Worm (Caenorhabditis elegans) whole organism, L4/young adult: Measurements from ENCODE around the gene lbp-8.
A peak's percentile ranks its signal among the peaks of the same experiment; 100 is the strongest.

Experiments used
- W03F9.2 ChIP-seq: fragments of 150-350 bp; optimal IDR thresholded peaks from 2 replicates; lab custom pipeline; 2014; ENCODE audit warnings: missing biosample characterization, missing genetic modification characterization
- dao-5 ChIP-seq: sonication (generic microtip); optimal IDR thresholded peaks from 2 replicates; lab custom pipeline; 2016; ENCODE audit warnings: missing genotype, missing genetic modification characterization, moderate library complexity, missing compliant biosample characterization
- him-1 ChIP-seq: sonication (generic microtip); optimal IDR thresholded peaks from 2 replicates; lab custom pipeline; 2016; ENCODE audit warnings: missing genotype, missing genetic modification reagents, missing genetic modification characterization, missing compliant biosample characterization

The lbp-8 gene

DNA sequence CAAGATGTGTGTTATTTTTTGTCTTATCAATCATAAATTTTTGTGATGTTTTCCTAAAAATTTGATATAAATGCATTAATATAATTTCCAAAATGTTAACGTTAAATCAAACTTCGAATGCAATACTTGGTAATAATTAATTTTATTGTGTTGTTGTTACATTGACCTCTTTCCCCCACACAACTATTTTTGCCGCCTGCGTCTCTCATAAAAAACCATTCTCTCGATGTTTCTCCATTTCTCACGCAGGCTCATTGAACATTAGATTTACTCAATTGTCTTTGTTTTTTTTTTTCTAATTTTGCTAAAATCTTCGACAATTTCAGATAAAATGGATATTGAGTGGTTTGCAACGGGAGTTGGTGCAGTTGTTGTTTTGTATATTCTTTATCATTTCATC is 15.6 kb downstream of the lbp-8 start, which contains the start of gene stdh-1:
Gene stdh-1, plus strand, starts transcription at position 327 of the 400 bp plus-strand sequence.
- TF ChIP-seq W03F9.2 (tag; lab: Kevin White, UChicago): no peak

DNA sequence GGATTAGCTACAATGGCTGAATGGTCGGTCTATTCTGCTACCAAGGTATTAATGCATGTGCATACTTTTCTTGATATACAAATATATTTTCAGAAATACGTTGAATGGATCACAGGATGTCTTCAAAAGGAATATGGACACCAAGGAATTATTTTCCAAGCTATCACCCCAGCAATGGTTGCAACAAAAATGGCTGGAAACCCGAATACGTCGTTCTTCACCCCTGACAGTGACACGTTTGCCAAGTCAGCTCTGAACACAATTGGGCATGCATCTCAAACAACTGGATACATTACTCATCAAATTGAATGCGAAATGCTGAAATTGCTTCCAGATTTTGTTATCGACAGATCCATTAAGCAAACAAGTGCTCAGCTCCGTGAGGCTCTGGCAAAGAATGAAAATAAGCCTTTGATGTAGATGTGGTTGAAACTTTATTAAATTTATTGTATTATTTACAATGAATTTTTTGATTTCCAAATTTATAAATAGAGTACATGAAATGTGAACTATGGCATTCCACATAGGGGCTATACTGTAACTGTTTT is 17.1 kb downstream of the lbp-8 start:
- TF ChIP-seq dao-5: no peak
- TF ChIP-seq W03F9.2 (tag; lab: Kevin White, UChicago): no peak
- no peak for TF ChIP-seq him-1 (tag; lab: Kevin White, UChicago)

DNA sequence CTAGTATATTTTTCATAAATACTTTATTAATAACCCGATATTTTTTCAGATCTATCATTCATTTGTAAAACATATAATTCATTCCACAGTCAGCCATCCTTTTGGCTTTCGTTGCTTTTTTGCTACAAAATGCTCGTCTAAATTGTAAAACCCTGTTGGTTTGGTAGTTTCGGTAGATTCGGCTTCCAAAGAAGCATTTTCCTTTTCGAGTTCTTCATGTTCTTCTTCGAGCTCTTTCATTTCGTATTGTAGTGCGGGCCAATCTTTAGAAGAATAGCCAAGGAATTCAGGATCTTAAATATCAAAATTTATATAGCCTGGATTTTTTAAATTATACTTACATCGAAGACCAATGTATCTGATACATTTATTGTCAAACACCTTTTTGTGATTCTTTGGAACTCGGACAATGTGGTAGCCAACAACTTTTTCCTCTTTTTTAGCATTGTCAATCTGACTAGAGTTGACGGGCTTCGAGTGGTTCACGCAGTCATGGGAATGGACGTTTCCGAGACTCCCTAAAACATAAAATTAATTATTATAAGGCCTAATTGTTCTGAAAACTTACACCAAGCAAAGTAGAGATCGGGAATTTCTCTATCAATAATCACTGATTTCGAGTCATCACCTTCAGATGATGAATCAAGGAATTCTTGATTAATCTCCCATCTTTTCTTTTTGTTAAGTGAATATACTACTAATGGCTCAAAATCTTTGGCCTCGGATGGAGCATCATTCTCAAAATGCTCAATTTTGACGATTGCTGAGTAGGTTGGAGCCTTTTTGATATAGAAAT is 17.7 kb downstream of the lbp-8 start:
- no peak for TF ChIP-seq him-1 (tag; lab: Kevin White, UChicago)
- no peak for TF ChIP-seq W03F9.2 (tag; lab: Kevin White, UChicago)
- no peak for TF ChIP-seq dao-5

DNA sequence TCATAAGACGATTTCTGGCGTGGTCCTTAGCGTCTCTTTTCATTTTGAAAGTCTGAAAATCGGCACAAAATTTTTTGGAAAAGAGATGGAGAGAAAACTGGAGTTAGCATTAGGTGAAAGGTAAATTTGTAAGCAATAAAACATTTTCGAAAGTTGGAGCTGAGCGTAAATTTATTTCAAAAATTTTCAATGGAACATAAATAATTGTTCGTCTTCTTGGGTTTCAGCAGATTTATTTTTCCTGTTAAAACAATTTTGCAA is 18.3 kb downstream of the lbp-8 start, which contains the start of gene C06B3.6:
Gene C06B3.6, minus strand, starts transcription at position 52 of the 261 bp plus-strand sequence.
- no peak for TF ChIP-seq him-1 (tag; lab: Kevin White, UChicago)
- no peak for TF ChIP-seq dao-5
- TF ChIP-seq W03F9.2 (tag; lab: Kevin White, UChicago): no peak

DNA sequence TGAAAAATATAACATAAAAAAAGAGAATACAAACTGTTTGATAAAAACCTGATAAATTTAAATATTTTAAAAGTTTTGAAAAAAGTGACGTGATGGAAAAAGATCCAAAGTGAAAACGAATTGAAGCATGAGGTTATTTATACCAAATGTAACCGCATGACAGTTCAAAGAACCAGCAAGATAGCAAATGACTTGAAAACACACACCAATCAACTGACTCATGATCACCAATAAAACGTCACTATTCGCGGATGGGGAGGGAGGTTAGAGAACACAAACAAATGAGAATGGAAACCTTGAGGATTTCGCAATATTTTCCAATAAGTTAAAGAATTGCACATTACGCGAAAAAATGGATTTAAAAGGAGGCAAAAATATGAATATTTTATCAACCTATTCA is 18.8 kb downstream of the lbp-8 start, which contains the start of gene C06B3.7:
Gene C06B3.7, plus strand, starts transcription at position 287 of the 400 bp plus-strand sequence.
- TF ChIP-seq W03F9.2 (tag; lab: Kevin White, UChicago) (peak; percentile 73), dao-5 (no peak), him-1 (tag; lab: Kevin White, UChicago) (no peak)

DNA sequence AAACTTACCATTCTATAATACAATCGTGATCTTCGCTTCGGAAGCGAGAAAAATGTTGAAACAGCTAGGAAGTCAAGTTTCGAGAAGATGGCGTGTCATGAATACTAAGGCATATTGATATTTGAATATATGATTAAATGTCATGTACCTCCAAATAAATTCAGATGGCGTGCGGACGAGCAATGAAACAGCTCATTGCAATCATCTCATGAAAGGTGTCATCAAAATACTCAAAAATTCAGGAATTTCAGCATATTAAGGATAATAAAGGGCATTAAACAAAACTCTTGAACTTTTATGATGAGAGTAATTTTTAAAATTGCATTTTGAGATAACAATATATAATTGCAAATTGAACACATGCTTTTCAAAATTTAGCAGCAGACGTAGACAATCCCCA is 24.8 kb downstream of the lbp-8 start, which contains the start of gene gcy-32:
Gene gcy-32, minus strand, starts transcription at position 101 of the 400 bp plus-strand sequence.
- TF ChIP-seq W03F9.2 (tag; lab: Kevin White, UChicago): no peak
- no peak for TF ChIP-seq dao-5
- no peak for TF ChIP-seq him-1 (tag; lab: Kevin White, UChicago)

DNA sequence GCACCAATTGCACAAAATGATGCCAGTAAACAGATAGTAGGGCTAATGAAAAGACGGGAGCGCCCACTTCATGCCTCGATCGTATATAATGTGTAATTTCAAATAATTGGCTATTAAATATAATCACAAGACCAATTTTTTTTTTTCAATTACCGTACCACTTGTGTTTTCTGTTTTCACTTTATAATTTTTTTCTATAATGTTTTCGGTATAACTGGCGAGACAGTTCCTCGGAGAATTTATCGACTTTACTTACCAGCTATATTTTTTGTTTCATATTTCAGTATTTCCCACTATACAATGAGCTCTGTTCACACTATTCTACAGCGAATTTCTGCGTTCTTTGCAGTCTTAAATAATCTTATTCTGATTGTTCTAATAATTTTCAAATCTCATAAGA is 25.6 kb downstream of the lbp-8 start, which contains the start of gene str-252:
Gene str-252, plus strand, starts transcription at position 301 of the 400 bp plus-strand sequence.
- TF ChIP-seq W03F9.2 (tag; lab: Kevin White, UChicago): no peak
- TF ChIP-seq dao-5: no peak
- no peak for TF ChIP-seq him-1 (tag; lab: Kevin White, UChicago)

DNA sequence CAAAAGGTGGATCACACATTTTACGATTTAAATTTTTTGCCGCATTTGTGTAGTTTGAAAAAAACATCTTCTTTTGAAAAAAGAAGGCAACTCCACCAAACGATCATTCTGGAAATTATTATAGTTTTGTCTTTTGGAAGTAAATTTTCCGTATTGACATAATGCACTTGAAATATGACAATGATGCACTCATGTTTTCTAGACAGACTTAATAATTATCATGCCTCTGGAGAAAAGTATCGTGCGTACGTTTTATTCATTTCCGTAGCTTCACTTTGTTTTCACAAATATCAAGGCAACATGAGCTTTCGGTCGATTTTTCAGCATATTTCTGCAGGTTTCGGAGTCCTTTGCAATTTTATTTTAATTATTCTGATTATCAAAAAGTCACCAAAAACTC is 27.8 kb downstream of the lbp-8 start, which contains the start of gene str-250:
Gene str-250, plus strand, starts transcription at position 301 of the 400 bp plus-strand sequence.
- TF ChIP-seq him-1 (tag; lab: Kevin White, UChicago): no peak
- TF ChIP-seq dao-5: no peak
- no peak for TF ChIP-seq W03F9.2 (tag; lab: Kevin White, UChicago)

DNA sequence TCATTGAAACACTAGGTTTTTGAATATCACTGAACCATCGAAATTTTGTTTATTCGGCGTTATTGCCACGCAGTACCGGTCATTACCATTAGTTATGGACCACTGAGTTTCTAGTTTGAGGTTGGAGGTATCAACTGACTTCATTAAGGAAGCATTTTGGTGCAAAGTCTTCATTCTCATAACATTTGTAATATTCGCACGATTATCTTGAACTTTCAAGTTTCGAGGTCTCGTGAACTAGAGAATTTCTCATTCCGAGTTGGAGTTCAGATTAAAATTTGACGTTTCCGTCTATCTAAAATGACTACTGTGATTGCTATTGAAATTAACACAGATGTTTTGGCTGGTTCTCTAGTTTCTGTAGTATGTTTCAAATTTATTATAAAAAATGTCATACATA is 30.2 kb downstream of the lbp-8 start, which contains the start of gene srx-42:
Gene srx-42, plus strand, starts transcription at position 301 of the 400 bp plus-strand sequence.
- TF ChIP-seq him-1 (tag; lab: Kevin White, UChicago): no peak
- no peak for TF ChIP-seq dao-5
- no peak for TF ChIP-seq W03F9.2 (tag; lab: Kevin White, UChicago)

DNA sequence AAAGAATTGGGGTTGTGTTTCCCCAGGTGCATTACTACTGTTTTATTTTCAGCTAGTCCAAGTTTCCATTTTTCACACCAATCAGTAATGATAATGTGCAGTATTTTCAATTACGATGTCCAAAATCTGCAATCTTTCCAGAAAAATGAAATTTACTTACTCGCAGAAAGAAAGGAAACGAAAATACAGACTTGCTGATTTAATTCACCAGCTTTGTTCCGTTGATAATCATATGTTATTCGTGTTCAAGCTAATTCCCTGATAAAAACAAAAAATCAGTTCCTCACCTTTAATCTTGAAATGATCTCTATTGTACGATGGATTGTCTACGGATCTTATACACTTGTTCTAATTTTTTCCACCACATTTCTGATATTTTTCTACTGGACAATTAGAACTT is 33.3 kb downstream of the lbp-8 start, which contains the start of gene srxa-11:
Gene srxa-11, plus strand, starts transcription at position 301 of the 400 bp plus-strand sequence.
- TF ChIP-seq W03F9.2 (tag; lab: Kevin White, UChicago): no peak
- TF ChIP-seq dao-5: no peak
- no peak for TF ChIP-seq him-1 (tag; lab: Kevin White, UChicago)

DNA sequence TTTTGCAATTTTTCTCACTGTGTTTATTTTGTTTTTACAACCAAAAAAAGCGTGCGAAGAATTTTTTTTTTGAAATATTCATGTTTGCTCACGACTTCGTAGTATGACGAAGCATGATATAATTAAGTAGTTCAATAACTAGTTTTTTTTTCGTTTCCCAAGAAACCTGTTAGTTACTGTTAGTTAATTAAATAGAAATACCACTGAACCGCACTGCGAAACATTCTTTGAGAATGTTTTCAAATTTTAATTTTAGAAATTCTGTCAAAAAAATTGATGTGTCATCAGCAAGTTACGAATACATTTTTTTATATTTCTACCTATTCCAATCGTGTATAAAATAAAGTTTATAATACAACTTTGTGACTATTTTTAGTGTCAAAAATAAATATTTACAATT is 35.8 kb downstream of the lbp-8 start, which contains the start of gene srxa-12:
Gene srxa-12, plus strand, starts transcription at position 301 of the 400 bp plus-strand sequence.
- TF ChIP-seq W03F9.2 (tag; lab: Kevin White, UChicago) (no peak), him-1 (tag; lab: Kevin White, UChicago) (no peak), dao-5 (no peak)

DNA sequence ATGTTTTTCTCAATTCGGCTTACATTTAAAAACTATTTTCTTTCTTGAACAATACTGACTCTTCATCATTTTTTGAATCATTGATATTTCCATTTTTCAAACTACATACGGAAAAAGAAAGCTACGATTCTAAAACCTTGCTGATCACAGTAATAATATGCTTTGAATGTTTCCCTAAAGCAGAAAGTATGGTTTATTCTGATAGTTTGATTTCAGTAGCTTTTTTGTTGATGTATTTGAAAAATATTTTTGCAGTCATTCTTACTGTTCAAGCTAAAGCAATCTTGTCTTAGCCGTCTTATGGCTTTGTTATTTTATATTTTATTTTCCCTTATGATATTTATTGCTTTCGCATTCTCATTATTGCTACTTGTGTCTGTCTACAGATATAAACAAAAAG is 38.9 kb downstream of the lbp-8 start, which contains the start of gene srxa-13:
Gene srxa-13, plus strand, starts transcription at position 301 of the 400 bp plus-strand sequence.
- TF ChIP-seq him-1 (tag; lab: Kevin White, UChicago) (no peak), W03F9.2 (tag; lab: Kevin White, UChicago) (no peak), dao-5 (no peak)

DNA sequence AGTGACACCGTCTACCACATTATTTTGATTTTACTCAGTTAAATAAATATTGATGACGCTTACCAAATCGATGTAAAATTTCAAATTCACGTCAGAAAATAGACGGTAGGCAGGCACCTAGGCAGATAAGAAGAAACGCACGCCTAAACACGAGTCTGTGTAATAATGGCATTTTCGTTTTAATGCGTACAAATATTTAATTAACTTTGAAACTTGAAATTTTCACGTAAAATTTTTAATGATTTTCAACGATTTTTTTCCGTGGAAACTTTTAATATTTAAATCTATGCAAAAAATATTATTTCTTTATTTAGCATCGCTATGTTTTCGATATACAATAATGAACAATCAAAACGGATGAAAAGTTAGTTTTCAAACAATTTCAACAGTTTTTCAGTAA is 40.7 kb downstream of the lbp-8 start, which contains the start of gene C06B3.16:
Gene C06B3.16, plus strand, starts transcription at position 301 of the 400 bp plus-strand sequence.
- no peak for TF ChIP-seq dao-5
- TF ChIP-seq W03F9.2 (tag; lab: Kevin White, UChicago): no peak
- no peak for TF ChIP-seq him-1 (tag; lab: Kevin White, UChicago)

DNA sequence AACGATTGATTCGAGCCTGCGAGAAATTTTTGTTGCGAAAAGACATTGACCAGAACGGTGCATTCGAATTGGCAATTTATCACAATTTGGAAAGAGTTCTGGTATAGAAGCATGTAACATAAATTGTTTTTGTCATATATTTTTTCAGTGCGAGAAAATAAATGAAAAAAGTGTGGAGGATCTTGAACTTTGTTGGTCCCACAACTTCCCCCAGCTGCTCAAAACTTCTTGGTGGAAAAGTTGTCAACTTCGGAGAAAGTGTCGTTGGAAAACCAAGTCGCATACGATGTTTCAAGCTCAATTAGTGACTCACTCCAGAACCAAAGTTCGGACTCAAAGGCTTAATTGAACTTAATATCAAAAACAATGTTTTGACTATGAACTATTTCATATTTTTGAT is 41.4 kb downstream of the lbp-8 start:
- no peak for TF ChIP-seq him-1 (tag; lab: Kevin White, UChicago)
- TF ChIP-seq dao-5: no peak
- TF ChIP-seq W03F9.2 (tag; lab: Kevin White, UChicago): no peak
